Fruit fly (Drosophila melanogaster) whole organism, wandering third instar larva: ENCODE measurements around the gene CG18473.

ENCODE experiments used
- Abd-B ChIP-seq: fragments of >200 bp; optimal IDR thresholded peaks from 2 replicates; lab custom pipeline; 2017; ENCODE audit warnings: missing biosample characterization, missing genetic modification characterization
- CG32264 ChIP-seq: fragments of 200-800 bp; sonication (Bioruptor generic); optimal IDR thresholded peaks from 2 replicates; lab custom pipeline; 2016; ENCODE audit warnings: missing biosample characterization, missing genetic modification characterization
- CG9705 ChIP-seq: fragments of 200-800 bp; sonication (Bioruptor generic); optimal IDR thresholded peaks from 2 replicates; lab custom pipeline; 2018; ENCODE audit warnings: missing biosample characterization, mild to moderate bottlenecking, missing genetic modification characterization
- CrebA ChIP-seq: fragments of 200-800 bp; sonication (Bioruptor generic); optimal IDR thresholded peaks from 2 replicates; lab custom pipeline; 2016; ENCODE audit warnings: missing biosample characterization, mild to moderate bottlenecking, missing genetic modification characterization, borderline replicate concordance
- Dfd ChIP-seq: fragments of >200 bp; optimal IDR thresholded peaks from 2 replicates; lab custom pipeline; 2017; ENCODE audit warnings: missing biosample characterization, missing genetic modification characterization
- Dif ChIP-seq: fragments of 200-275, 200-300 bp; sonication (Bioruptor generic); optimal IDR thresholded peaks from 2 replicates; lab custom pipeline; 2018; ENCODE audit warnings: missing biosample characterization, missing genetic modification characterization; ENCODE audit not compliant: partially characterized antibody
- GATAd ChIP-seq: sonication (Bioruptor generic); optimal IDR thresholded peaks from 2 replicates; lab custom pipeline; 2016; ENCODE audit warnings: missing biosample characterization, missing genetic modification characterization
- HLH106 ChIP-seq: fragments of 200-800 bp; optimal IDR thresholded peaks from 3 replicates; lab custom pipeline; 2019; ENCODE audit warnings: missing biosample characterization, mild to moderate bottlenecking, missing genetic modification characterization, moderate library complexity
- Hnf4 ChIP-seq: fragments of 200-800 bp; sonication (Bioruptor generic); optimal IDR thresholded peaks from 2 replicates; lab custom pipeline; 2016; ENCODE audit warnings: missing biosample characterization, mild to moderate bottlenecking, missing genetic modification characterization
- Hr78 ChIP-seq: fragments of >200 bp; optimal IDR thresholded peaks from 2 replicates; lab custom pipeline; 2017; ENCODE audit warnings: missing biosample characterization, missing genetic modification characterization
- Hr83 ChIP-seq: fragments of 200-300 bp; sonication (Bioruptor generic); optimal IDR thresholded peaks from 2 replicates; lab custom pipeline; 2016; ENCODE audit warnings: missing biosample characterization, mild to moderate bottlenecking, missing genetic modification characterization, moderate library complexity; ENCODE audit not compliant: poor library complexity, severe bottlenecking
- Jra ChIP-seq: sonication (Bioruptor generic); optimal IDR thresholded peaks from 2 replicates; lab custom pipeline; 2016; ENCODE audit warnings: missing biosample characterization, missing genetic modification characterization
- Mio ChIP-seq: sonication (Bioruptor generic); optimal IDR thresholded peaks from 2 replicates; lab custom pipeline; 2016; ENCODE audit warnings: missing biosample characterization, missing genetic modification characterization
- Myc ChIP-seq: fragments of >200 bp; optimal IDR thresholded peaks from 2 replicates; lab custom pipeline; 2017
- N ChIP-seq: fragments of >200 bp; optimal IDR thresholded peaks from 2 replicates; lab custom pipeline; 2018; ENCODE audit warnings: missing biosample characterization, missing external identifiers, missing genetic modification characterization
- OdsH ChIP-seq: fragments of 200-800 bp; sonication (Bioruptor generic); optimal IDR thresholded peaks from 2 replicates; lab custom pipeline; 2016; ENCODE audit warnings: missing biosample characterization, mild to moderate bottlenecking, missing genetic modification characterization
- Rel ChIP-seq, 2 experiments: fragments of 200-800 bp; sonication (Bioruptor generic) in 1 of 2; optimal IDR thresholded peaks; 2 replicates in 1 of 2; 3 replicates in 1 of 2; lab custom pipeline; 2016 to 2019; ENCODE audit warnings: mild to moderate bottlenecking in 2 of 2, missing biosample characterization in 2 of 2, missing genetic modification characterization in 2 of 2, moderate library complexity in 1 of 2
- Sp1 ChIP-seq: fragments of 200-800 bp; sonication (Bioruptor generic); optimal IDR thresholded peaks from 3 replicates; lab custom pipeline; 2019; ENCODE audit warnings: missing biosample characterization, mild to moderate bottlenecking, missing genetic modification characterization, moderate library complexity
- Vsx2 ChIP-seq: fragments of 200-300, 225-300 bp; sonication (Bioruptor generic); optimal IDR thresholded peaks from 2 replicates; lab custom pipeline; 2018; ENCODE audit warnings: missing biosample characterization, missing genetic modification characterization; ENCODE audit not compliant: partially characterized antibody
- br ChIP-seq: fragments of 200-800 bp; sonication (Bioruptor generic); optimal IDR thresholded peaks from 2 replicates; lab custom pipeline; 2016; ENCODE audit warnings: missing biosample characterization, missing genetic modification characterization
- brk ChIP-seq: fragments of 200-800 bp; sonication (Bioruptor generic); optimal IDR thresholded peaks from 2 replicates; lab custom pipeline; 2016; ENCODE audit warnings: missing biosample characterization, mild to moderate bottlenecking, missing genetic modification characterization
- dl ChIP-seq, 2 experiments: fragments of 175-275, 200-275 bp in 1 of 2; fragments of 200-275 bp in 1 of 2; sonication (Bioruptor generic); optimal IDR thresholded peaks; lab custom pipeline; 2018; ENCODE audit warnings: mild to moderate bottlenecking in 2 of 2, missing biosample characterization in 2 of 2, missing genetic modification characterization in 2 of 2, moderate library complexity in 2 of 2; ENCODE audit not compliant: partially characterized antibody in 2 of 2, insufficient read depth in 1 of 2
- dmrt93B ChIP-seq: fragments of 200-800 bp; sonication (Bioruptor generic); optimal IDR thresholded peaks from 2 replicates; lab custom pipeline; 2018; ENCODE audit warnings: missing biosample characterization, mild to moderate bottlenecking, missing genetic modification characterization
- dsf ChIP-seq: sonication (Bioruptor generic); optimal IDR thresholded peaks from 2 replicates; lab custom pipeline; 2016; ENCODE audit warnings: missing biosample characterization, missing genetic modification characterization, borderline replicate concordance
- ey ChIP-seq: fragments of 200-800 bp; sonication (Bioruptor generic); optimal IDR thresholded peaks from 2 replicates; lab custom pipeline; 2016; ENCODE audit warnings: missing biosample characterization, missing genetic modification characterization
- foxo ChIP-seq, 2 experiments: fragments of 200-800 bp; sonication (Bioruptor generic); optimal IDR thresholded peaks; 2 replicates in 1 of 2; 3 replicates in 1 of 2; lab custom pipeline; 2016 to 2017; ENCODE audit warnings: missing biosample characterization in 2 of 2, missing genetic modification characterization in 2 of 2
- fru ChIP-seq: fragments of 200-800 bp; sonication (Bioruptor generic); optimal IDR thresholded peaks from 3 replicates; lab custom pipeline; 2016; ENCODE audit warnings: missing biosample characterization, mild to moderate bottlenecking, missing genetic modification characterization
- h ChIP-seq: fragments of 200-800 bp; sonication (Bioruptor generic); optimal IDR thresholded peaks from 3 replicates; lab custom pipeline; 2016; ENCODE audit warnings: missing biosample characterization, mild to moderate bottlenecking, missing genetic modification characterization
- jim ChIP-seq: fragments of 175-275, 200-325 bp; sonication (Bioruptor generic); optimal IDR thresholded peaks from 2 replicates; lab custom pipeline; 2016; ENCODE audit warnings: missing biosample characterization, mild to moderate bottlenecking, missing genetic modification characterization
- lola ChIP-seq: fragments of >200 bp; optimal IDR thresholded peaks from 2 replicates; lab custom pipeline; 2017; ENCODE audit warnings: missing biosample characterization, missing genetic modification characterization
- pan ChIP-seq: fragments of >200 bp; optimal IDR thresholded peaks from 2 replicates; lab custom pipeline; 2017
- psq ChIP-seq: fragments of 200-800 bp; sonication (Bioruptor generic); optimal IDR thresholded peaks from 3 replicates; lab custom pipeline; 2017; ENCODE audit warnings: missing biosample characterization, mild to moderate bottlenecking, missing genetic modification characterization, moderate library complexity
- rgr ChIP-seq: fragments of 200-800 bp; sonication (Bioruptor generic); optimal IDR thresholded peaks from 3 replicates; lab custom pipeline; 2016; ENCODE audit warnings: missing biosample characterization, mild to moderate bottlenecking, missing genetic modification characterization
- sage ChIP-seq: fragments of 200-800 bp; sonication (Bioruptor generic); optimal IDR thresholded peaks from 2 replicates; lab custom pipeline; 2016; ENCODE audit warnings: missing biosample characterization, mild to moderate bottlenecking, missing genetic modification characterization
- sv ChIP-seq: fragments of 200-800 bp; sonication (Bioruptor generic); optimal IDR thresholded peaks from 3 replicates; lab custom pipeline; 2016; ENCODE audit warnings: missing biosample characterization, missing genetic modification characterization
- tai ChIP-seq: sonication (Bioruptor generic); optimal IDR thresholded peaks from 2 replicates; lab custom pipeline; 2016; ENCODE audit warnings: missing biosample characterization, missing genetic modification characterization
- usp ChIP-seq: fragments of >200 bp; optimal IDR thresholded peaks from 2 replicates; lab custom pipeline; 2017; ENCODE audit warnings: missing biosample characterization, missing genetic modification characterization
- woc ChIP-seq: sonication (Bioruptor generic); optimal IDR thresholded peaks from 2 replicates; lab custom pipeline; 2016; ENCODE audit warnings: missing biosample characterization, mild to moderate bottlenecking, missing genetic modification characterization

CG18473 gene

DNA sequence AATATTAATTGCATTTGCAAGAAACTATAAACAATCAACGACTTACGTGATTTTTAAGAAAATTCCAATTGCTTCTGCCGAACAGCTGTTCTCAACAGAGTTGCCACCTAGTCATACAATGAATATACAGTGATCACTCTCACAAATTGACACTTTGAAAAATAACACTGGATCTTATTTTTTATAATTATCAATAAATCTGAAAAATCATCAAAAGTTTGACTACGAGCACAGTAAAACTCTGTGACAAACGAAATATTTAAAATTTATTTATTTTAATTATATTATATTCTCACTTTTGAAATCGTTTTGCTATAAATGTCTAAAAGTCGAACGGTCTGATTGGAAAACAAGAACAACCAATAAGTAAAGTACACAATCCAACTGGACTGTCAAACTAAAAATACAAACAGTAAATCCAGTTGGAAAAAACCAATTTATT lies 36.9 kb downstream of the CG18473 start, which contains the start of gene CG34117:
CG34117 (minus strand) TSS at position 103 of the 442 bp plus-strand sequence.
- peak; percentile 72 for TF ChIP-seq psq (GFP tag; lab: Kevin White, UChicago)
- no peak for TF ChIP-seq CrebA
- TF ChIP-seq Mio (GFP tag; lab: Kevin White, UChicago): no peak
- peak; percentile 45 for TF ChIP-seq dmrt93B (GFP tag; lab: Kevin White, UChicago)
- TF ChIP-seq HLH106 (tag; lab: Kevin White, UChicago): peak; percentile 76
- peak; percentile 76 for TF ChIP-seq woc (GFP tag; lab: Kevin White, UChicago)
- peak; percentile 75 for TF ChIP-seq Hr83 (GFP tag; lab: Kevin White, UChicago)
- TF ChIP-seq tai (GFP tag; lab: Kevin White, UChicago): no peak
- peak; percentile 47 for TF ChIP-seq br
- no peak for TF ChIP-seq GATAd
- TF ChIP-seq N (GFP tag; lab: Kevin White, UChicago): no peak
- no peak for TF ChIP-seq pan (lab: Kevin White, UChicago)
- TF ChIP-seq sage (GFP tag; lab: Kevin White, UChicago): peak; percentile 65
- peak; percentile 73 for TF ChIP-seq sv (GFP tag; lab: Kevin White, UChicago)
- no peak for TF ChIP-seq Dfd (GFP tag; lab: Kevin White, UChicago)
- peak; percentile 78 for TF ChIP-seq OdsH (GFP tag; lab: Kevin White, UChicago)
- TF ChIP-seq Hnf4 (GFP tag; lab: Kevin White, UChicago): peak; percentile 86
- no peak for TF ChIP-seq Vsx2 (GFP tag; lab: Kevin White, UChicago)
- peak; percentile 81 for TF ChIP-seq h (GFP tag; lab: Kevin White, UChicago)
- peak; percentile 87 for TF ChIP-seq rgr
- peak; percentile 75 for TF ChIP-seq ey
- TF ChIP-seq foxo (GFP tag; optimal IDR thresholded peaks at IDR 0.05; lab: Kevin White, UChicago): peak in 1 of 2 experiments; percentile 89
- TF ChIP-seq Abd-B (GFP tag; lab: Kevin White, UChicago): no peak
- peak; percentile 69 for TF ChIP-seq fru (GFP tag; lab: Kevin White, UChicago)
- TF ChIP-seq dsf (GFP tag; lab: Kevin White, UChicago): peak; percentile 57
- no peak for TF ChIP-seq Myc (lab: Kevin White, UChicago)
- no peak for TF ChIP-seq usp (GFP tag; lab: Kevin White, UChicago)
- TF ChIP-seq dl (GFP tag; optimal IDR thresholded peaks at IDR 0.05; lab: Kevin White, UChicago; ENCODE audit: insufficient read depth in 1 of 2, partially characterized antibody in 2 of 2): no peak
- TF ChIP-seq CG9705 (GFP tag; lab: Kevin White, UChicago): peak; percentile 55
- TF ChIP-seq Dif (GFP tag; lab: Kevin White, UChicago): no peak
- TF ChIP-seq Sp1: peak; percentile 75
- no peak for TF ChIP-seq brk (GFP tag; lab: Kevin White, UChicago)
- TF ChIP-seq Hr78 (GFP tag; lab: Kevin White, UChicago): no peak
- no peak for TF ChIP-seq lola
- TF ChIP-seq Rel (GFP tag; optimal IDR thresholded peaks at IDR 0.05; lab: Kevin White, UChicago): no peak
- peak; percentile 68 for TF ChIP-seq Rel (tag; optimal IDR thresholded peaks at IDR 0.05; lab: Kevin White, UChicago)
- peak; percentile 70 for TF ChIP-seq Jra (GFP tag; lab: Kevin White, UChicago)
- TF ChIP-seq jim (GFP tag; lab: Kevin White, UChicago): peak; percentile 11
- TF ChIP-seq CG32264 (GFP tag; lab: Kevin White, UChicago): no peak

- no peak for TF ChIP-seq lola
- peak; percentile 73 for TF ChIP-seq CG32264 (GFP tag; lab: Kevin White, UChicago)
- TF ChIP-seq dl (GFP tag; optimal IDR thresholded peaks at IDR 0.05; lab: Kevin White, UChicago; ENCODE audit: insufficient read depth in 1 of 2, partially characterized antibody in 2 of 2): no peak
- TF ChIP-seq Hr78 (GFP tag; lab: Kevin White, UChicago): no peak
- peak; percentile 73 for TF ChIP-seq Rel (GFP tag; optimal IDR thresholded peaks at IDR 0.05; lab: Kevin White, UChicago)
- peak; percentile 84 for TF ChIP-seq Rel (tag; optimal IDR thresholded peaks at IDR 0.05; lab: Kevin White, UChicago)
- TF ChIP-seq sage (GFP tag; lab: Kevin White, UChicago): no peak
- TF ChIP-seq woc (GFP tag; lab: Kevin White, UChicago): peak; percentile 86
- no peak for TF ChIP-seq CrebA
- TF ChIP-seq Vsx2 (GFP tag; lab: Kevin White, UChicago): no peak
- peak; percentile 97 for TF ChIP-seq CG9705 (GFP tag; lab: Kevin White, UChicago)
- no peak for TF ChIP-seq usp (GFP tag; lab: Kevin White, UChicago)
- TF ChIP-seq Dif (GFP tag; lab: Kevin White, UChicago): peak; percentile 17
- TF ChIP-seq jim (GFP tag; lab: Kevin White, UChicago): peak; percentile 85
- TF ChIP-seq dsf (GFP tag; lab: Kevin White, UChicago): peak; percentile 90
- TF ChIP-seq HLH106 (tag; lab: Kevin White, UChicago): peak; percentile 97
- TF ChIP-seq Dfd (GFP tag; lab: Kevin White, UChicago): no peak
- TF ChIP-seq GATAd: peak; percentile 91
- peak; percentile 96 for TF ChIP-seq Jra (GFP tag; lab: Kevin White, UChicago)
- TF ChIP-seq Myc (lab: Kevin White, UChicago): peak; percentile 83
- peak; percentile 95 for TF ChIP-seq fru (GFP tag; lab: Kevin White, UChicago)
- TF ChIP-seq Hnf4 (GFP tag; lab: Kevin White, UChicago): peak; percentile 97
- peak; percentile 93 for TF ChIP-seq ey
- TF ChIP-seq rgr: peak; percentile 96
- peak; percentile 87 for TF ChIP-seq Mio (GFP tag; lab: Kevin White, UChicago)
- peak; percentile 96 for TF ChIP-seq dmrt93B (GFP tag; lab: Kevin White, UChicago)
- no peak for TF ChIP-seq pan (lab: Kevin White, UChicago)
- peak; percentile 97 for TF ChIP-seq sv (GFP tag; lab: Kevin White, UChicago)
- no peak for TF ChIP-seq N (GFP tag; lab: Kevin White, UChicago)
- no peak for TF ChIP-seq tai (GFP tag; lab: Kevin White, UChicago)
- peak; percentile 96 for TF ChIP-seq Sp1
- TF ChIP-seq Hr83 (GFP tag; lab: Kevin White, UChicago): peak; percentile 96
- no peak for TF ChIP-seq Abd-B (GFP tag; lab: Kevin White, UChicago)
- TF ChIP-seq brk (GFP tag; lab: Kevin White, UChicago): no peak
- TF ChIP-seq br: peak; percentile 96
- peak; percentile 98 for TF ChIP-seq h (GFP tag; lab: Kevin White, UChicago)
- TF ChIP-seq psq (GFP tag; lab: Kevin White, UChicago): peak; percentile 88
- peak; percentile 93 for TF ChIP-seq OdsH (GFP tag; lab: Kevin White, UChicago)
- TF ChIP-seq foxo (GFP tag; optimal IDR thresholded peaks at IDR 0.05; lab: Kevin White, UChicago): peak; percentile 27 to 98
These were observed 38.1 kb downstream of the CG18473 start, which contains the start of the genes RpL34b and CG8132 for dm6 chr3R:9401127-9401603. Gene RpL34b (minus strand): TSS chr3R:9401226. Gene CG8132 (plus strand): TSS chr3R:9401495.
